Worm (Caenorhabditis elegans) whole organism, L4 larva: ENCODE results near the gene cdd-2.

Experiments used
- ama-1 ChIP-seq: fragments of 150-350 bp; optimal IDR thresholded peaks from 2 replicates; lab custom pipeline; 2014; ENCODE audit warnings: inconsistent platforms, mixed read lengths
- pha-4 ChIP-seq, 2 experiments: fragments of 150-350 bp in 1 of 2; fragments of 200-800 bp in 1 of 2; sonication (Bioruptor generic) in 1 of 2; IDR thresholded peaks in 1 of 2; optimal IDR thresholded peaks in 1 of 2; 2 replicates each; pipeline versions ENCODE4 v1.3.6 to Lab custom; 2014 to 2022; ENCODE audit warnings: missing genetic modification characterization in 2 of 2, missing genetic modification reagents in 2 of 2, missing biosample characterization in 1 of 2, missing compliant biosample characterization in 1 of 2
- snpc-1.2 ChIP-seq: fragments of 200-800 bp; sonication (Bioruptor generic); IDR thresholded peaks from 2 replicates; pipeline ENCODE4 v1.3.6; 2022; ENCODE audit warnings: missing genetic modification reagents, missing genetic modification characterization, missing compliant biosample characterization

ce11 chrIV:7575147-7575768 is 27.6 kb upstream of the cdd-2 start, which contains the start of gene cec-4:
- TF ChIP-seq pha-4 (GFP tag; IDR thresholded peaks at IDR 0.05; lab: Robert Waterston, UW) = no peak
- TF ChIP-seq pha-4 (tag; optimal IDR thresholded peaks at IDR 0.05; lab: Kevin White, UChicago) = no peak
- TF ChIP-seq ama-1 (lab: Kevin White, UChicago) = no peak
- TF ChIP-seq snpc-1.2 (GFP tag; lab: Robert Waterston, UW) = no peak
